Worm (Caenorhabditis elegans): ENCODE measurements around the gene K08D12.3.

ce11 chrIV:1751243-1751642, 41.2 kb downstream of the K08D12.3 start:
- no peak for TF ChIP-seq ama-1 (optimal IDR thresholded peaks at IDR 0.05)
- TF ChIP-seq nhr-11 (tag; optimal IDR thresholded peaks at IDR 0.05): no peak
- TF ChIP-seq pqm-1 (tag; optimal IDR thresholded peaks at IDR 0.05): no peak
- TF ChIP-seq unc-86 (tag; optimal IDR thresholded peaks at IDR 0.05): no peak
- no peak for TF ChIP-seq nfya-1 (tag; optimal IDR thresholded peaks at IDR 0.05)
- no peak for TF ChIP-seq T23F11.4 (GFP tag; optimal IDR thresholded peaks at IDR 0.05)
- no peak for TF ChIP-seq lin-11 (tag; optimal IDR thresholded peaks at IDR 0.05)
- TF ChIP-seq rnt-1 (tag; optimal IDR thresholded peaks at IDR 0.05): no peak
- no peak for TF ChIP-seq hlh-13 (GFP tag; optimal IDR thresholded peaks at IDR 0.05)
